Fruit fly (Drosophila melanogaster): ENCODE measurements around the gene slo.

Gene slo

DNA sequence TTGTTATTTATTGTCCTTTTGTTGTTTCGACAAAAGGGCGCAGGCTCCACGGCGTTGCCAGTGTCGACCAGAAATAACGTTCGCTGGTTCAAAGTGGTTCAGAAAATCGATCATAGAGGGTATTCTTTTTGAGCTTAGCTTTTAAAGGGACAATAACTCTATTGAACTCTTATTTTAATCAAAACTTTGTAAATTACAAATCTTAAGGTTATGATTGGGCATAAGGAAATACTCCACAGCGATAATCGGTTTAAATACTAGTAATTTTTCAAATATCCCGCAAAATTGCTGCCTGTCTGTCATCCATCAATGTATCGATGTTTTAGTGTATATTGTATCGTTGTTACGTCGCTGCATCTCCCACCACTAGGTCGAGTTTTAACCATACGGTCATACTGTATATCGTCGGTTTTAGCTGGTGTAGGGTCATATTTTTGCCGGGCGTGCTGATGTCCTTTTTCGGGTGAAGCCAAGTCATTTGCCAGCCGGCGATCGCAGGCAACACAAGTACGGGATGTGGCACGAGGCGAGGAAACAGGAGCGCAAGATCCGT, 7.4 kb upstream of the slo start, which contains the start of the genes CG31125 and CG6695 (continued):
- TF ChIP-seq vfl (GFP tag; optimal IDR thresholded peaks at IDR 0.05) (peak; percentile 35), Rfx (GFP tag; IDR thresholded peaks at IDR 0.05) (peak; percentile 75), en (GFP tag; optimal IDR thresholded peaks at IDR 0.05) (no peak), gem (tag; optimal IDR thresholded peaks at IDR 0.05) (no peak), Neu2 (GFP tag; optimal IDR thresholded peaks at IDR 0.05; ENCODE audit: borderline replicate concordance) (peak; percentile 79), CG11695 (GFP tag; IDR thresholded peaks at IDR 0.05) (no peak), CG12391 (tag; optimal IDR thresholded peaks at IDR 0.05) (peak; percentile 64), HLH4C (GFP tag; IDR thresholded peaks at IDR 0.05; ENCODE audit: partially characterized antibody) (peak; percentile 72; the same call in 1 of the 3 replicates), ind (GFP tag; optimal IDR thresholded peaks at IDR 0.05) (peak; percentile 44), Dip3 (GFP tag; optimal IDR thresholded peaks at IDR 0.05) (peak; percentile 60), Usf (GFP tag; optimal IDR thresholded peaks at IDR 0.05) (no peak), toy (GFP tag; IDR thresholded peaks at IDR 0.05) (no peak), Fer3 (tag; optimal IDR thresholded peaks at IDR 0.05) (no peak), Vsx1 (GFP tag; optimal IDR thresholded peaks at IDR 0.05) (no peak), CG10565 (GFP tag; optimal IDR thresholded peaks at IDR 0.05) (no peak), fd96Cb (tag; optimal IDR thresholded peaks at IDR 0.05) (no peak), CG12744 (GFP tag; optimal IDR thresholded peaks at IDR 0.05) (peak; percentile 51), schlank (tag; optimal IDR thresholded peaks at IDR 0.05) (no peak), CG4360 (GFP tag; IDR thresholded peaks at IDR 0.05) (no peak), Poxn (GFP tag; IDR thresholded peaks at IDR 0.05) (no peak), bab2 (GFP tag; optimal IDR thresholded peaks at IDR 0.05) (peak; percentile 62), CG10543 (GFP tag; optimal IDR thresholded peaks at IDR 0.05) (peak; percentile 20), zf30C (GFP tag; optimal IDR thresholded peaks at IDR 0.05) (no peak), Atf-2 (GFP tag; optimal IDR thresholded peaks at IDR 0.05) (peak; percentile 62), CG13424 (tag; optimal IDR thresholded peaks at IDR 0.05) (peak; percentile 52), CG12659 (GFP tag; optimal IDR thresholded peaks at IDR 0.05) (peak; percentile 78), CG7357 (GFP tag; IDR thresholded peaks at IDR 0.05) (no peak), Optix (GFP tag; IDR thresholded peaks at IDR 0.05) (no peak), Oaz (GFP tag; IDR thresholded peaks at IDR 0.05) (no peak), ems (GFP tag; optimal IDR thresholded peaks at IDR 0.05) (peak; percentile 60), CG2129 (GFP tag; IDR thresholded peaks at IDR 0.05; ENCODE audit: partially characterized antibody) (peak; percentile 55; the same call in 1 of the 2 replicates), Dp (GFP tag; optimal IDR thresholded peaks at IDR 0.05) (peak; percentile 83), onecut (GFP tag; IDR thresholded peaks at IDR 0.05) (no peak), Lpt (GFP tag; optimal IDR thresholded peaks at IDR 0.05) (no peak), CG17829 (tag; optimal IDR thresholded peaks at IDR 0.05) (peak; percentile 60), CG30020 (tag; optimal IDR thresholded peaks at IDR 0.05) (peak; percentile 54), stc (GFP tag; IDR thresholded peaks at IDR 0.05) (no peak), YL-1 (GFP tag; optimal IDR thresholded peaks at IDR 0.05) (peak; percentile 71), CG4328 (GFP tag; optimal IDR thresholded peaks at IDR 0.05) (no peak), ato (GFP tag; IDR thresholded peaks at IDR 0.05; ENCODE audit: partially characterized antibody) (peak; percentile 66; the same call in 1 of the 2 replicates), Chrac-16 (GFP tag; optimal IDR thresholded peaks at IDR 0.05) (peak; percentile 23), lmd (GFP tag; IDR thresholded peaks at IDR 0.05) (peak; percentile 43; the same call in 1 of the 2 replicates), cad (GFP tag; optimal IDR thresholded peaks at IDR 0.05) (no peak), Asciz (GFP tag; optimal IDR thresholded peaks at IDR 0.05) (no peak), abd-A (tag; optimal IDR thresholded peaks at IDR 0.05) (no peak), CG9215 (GFP tag; IDR thresholded peaks at IDR 0.05) (peak; percentile 36; the same call in 1 of the 2 replicates), CG15514 (GFP tag; optimal IDR thresholded peaks at IDR 0.05) (peak; percentile 98), jigr1 (GFP tag; IDR thresholded peaks at IDR 0.05) (no peak), pan (optimal IDR thresholded peaks at IDR 0.05) (no peak), pan (GFP tag; optimal IDR thresholded peaks at IDR 0.05 in 1 of 2, IDR thresholded peaks at IDR 0.05 in 1 of 2) (no peak), oc (tag; optimal IDR thresholded peaks at IDR 0.05) (no peak)
